Fruit fly (Drosophila melanogaster) whole organism, wandering third instar larva: ENCODE data around the gene CG10470.

Experiments used
- Abd-B ChIP-seq: fragments of >200 bp; optimal IDR thresholded peaks from 2 replicates; lab custom pipeline; 2017; ENCODE audit warnings: missing biosample characterization, missing genetic modification characterization
- CG32264 ChIP-seq: fragments of 200-800 bp; sonication (Bioruptor generic); optimal IDR thresholded peaks from 2 replicates; lab custom pipeline; 2016; ENCODE audit warnings: missing biosample characterization, missing genetic modification characterization
- CG9705 ChIP-seq: fragments of 200-800 bp; sonication (Bioruptor generic); optimal IDR thresholded peaks from 2 replicates; lab custom pipeline; 2018; ENCODE audit warnings: missing biosample characterization, mild to moderate bottlenecking, missing genetic modification characterization
- CrebA ChIP-seq: fragments of 200-800 bp; sonication (Bioruptor generic); optimal IDR thresholded peaks from 2 replicates; lab custom pipeline; 2016; ENCODE audit warnings: missing biosample characterization, mild to moderate bottlenecking, missing genetic modification characterization, borderline replicate concordance
- Dfd ChIP-seq: fragments of >200 bp; optimal IDR thresholded peaks from 2 replicates; lab custom pipeline; 2017; ENCODE audit warnings: missing biosample characterization, missing genetic modification characterization
- Dif ChIP-seq: fragments of 200-275, 200-300 bp; sonication (Bioruptor generic); optimal IDR thresholded peaks from 2 replicates; lab custom pipeline; 2018; ENCODE audit warnings: missing biosample characterization, missing genetic modification characterization; ENCODE audit not compliant: partially characterized antibody
- GATAd ChIP-seq: sonication (Bioruptor generic); optimal IDR thresholded peaks from 2 replicates; lab custom pipeline; 2016; ENCODE audit warnings: missing biosample characterization, missing genetic modification characterization
- HLH106 ChIP-seq: fragments of 200-800 bp; optimal IDR thresholded peaks from 3 replicates; lab custom pipeline; 2019; ENCODE audit warnings: missing biosample characterization, mild to moderate bottlenecking, missing genetic modification characterization, moderate library complexity
- Hnf4 ChIP-seq: fragments of 200-800 bp; sonication (Bioruptor generic); optimal IDR thresholded peaks from 2 replicates; lab custom pipeline; 2016; ENCODE audit warnings: missing biosample characterization, mild to moderate bottlenecking, missing genetic modification characterization
- Hr78 ChIP-seq: fragments of >200 bp; optimal IDR thresholded peaks from 2 replicates; lab custom pipeline; 2017; ENCODE audit warnings: missing biosample characterization, missing genetic modification characterization
- Hr83 ChIP-seq: fragments of 200-300 bp; sonication (Bioruptor generic); optimal IDR thresholded peaks from 2 replicates; lab custom pipeline; 2016; ENCODE audit warnings: missing biosample characterization, mild to moderate bottlenecking, missing genetic modification characterization, moderate library complexity; ENCODE audit not compliant: poor library complexity, severe bottlenecking
- Jra ChIP-seq: sonication (Bioruptor generic); optimal IDR thresholded peaks from 2 replicates; lab custom pipeline; 2016; ENCODE audit warnings: missing biosample characterization, missing genetic modification characterization
- Mio ChIP-seq: sonication (Bioruptor generic); optimal IDR thresholded peaks from 2 replicates; lab custom pipeline; 2016; ENCODE audit warnings: missing biosample characterization, missing genetic modification characterization
- Myc ChIP-seq: fragments of >200 bp; optimal IDR thresholded peaks from 2 replicates; lab custom pipeline; 2017
- N ChIP-seq: fragments of >200 bp; optimal IDR thresholded peaks from 2 replicates; lab custom pipeline; 2018; ENCODE audit warnings: missing biosample characterization, missing external identifiers, missing genetic modification characterization
- OdsH ChIP-seq: fragments of 200-800 bp; sonication (Bioruptor generic); optimal IDR thresholded peaks from 2 replicates; lab custom pipeline; 2016; ENCODE audit warnings: missing biosample characterization, mild to moderate bottlenecking, missing genetic modification characterization
- Rel ChIP-seq, 2 experiments: fragments of 200-800 bp; sonication (Bioruptor generic) in 1 of 2; optimal IDR thresholded peaks; 2 replicates in 1 of 2; 3 replicates in 1 of 2; lab custom pipeline; 2016 to 2019; ENCODE audit warnings: mild to moderate bottlenecking in 2 of 2, missing biosample characterization in 2 of 2, missing genetic modification characterization in 2 of 2, moderate library complexity in 1 of 2
- Sp1 ChIP-seq: fragments of 200-800 bp; sonication (Bioruptor generic); optimal IDR thresholded peaks from 3 replicates; lab custom pipeline; 2019; ENCODE audit warnings: missing biosample characterization, mild to moderate bottlenecking, missing genetic modification characterization, moderate library complexity
- Vsx2 ChIP-seq: fragments of 200-300, 225-300 bp; sonication (Bioruptor generic); optimal IDR thresholded peaks from 2 replicates; lab custom pipeline; 2018; ENCODE audit warnings: missing biosample characterization, missing genetic modification characterization; ENCODE audit not compliant: partially characterized antibody
- br ChIP-seq: fragments of 200-800 bp; sonication (Bioruptor generic); optimal IDR thresholded peaks from 2 replicates; lab custom pipeline; 2016; ENCODE audit warnings: missing biosample characterization, missing genetic modification characterization
- brk ChIP-seq: fragments of 200-800 bp; sonication (Bioruptor generic); optimal IDR thresholded peaks from 2 replicates; lab custom pipeline; 2016; ENCODE audit warnings: missing biosample characterization, mild to moderate bottlenecking, missing genetic modification characterization
- dl ChIP-seq, 2 experiments: fragments of 175-275, 200-275 bp in 1 of 2; fragments of 200-275 bp in 1 of 2; sonication (Bioruptor generic); optimal IDR thresholded peaks; lab custom pipeline; 2018; ENCODE audit warnings: mild to moderate bottlenecking in 2 of 2, missing biosample characterization in 2 of 2, missing genetic modification characterization in 2 of 2, moderate library complexity in 2 of 2; ENCODE audit not compliant: partially characterized antibody in 2 of 2, insufficient read depth in 1 of 2
- dmrt93B ChIP-seq: fragments of 200-800 bp; sonication (Bioruptor generic); optimal IDR thresholded peaks from 2 replicates; lab custom pipeline; 2018; ENCODE audit warnings: missing biosample characterization, mild to moderate bottlenecking, missing genetic modification characterization
- dsf ChIP-seq: sonication (Bioruptor generic); optimal IDR thresholded peaks from 2 replicates; lab custom pipeline; 2016; ENCODE audit warnings: missing biosample characterization, missing genetic modification characterization, borderline replicate concordance
- ey ChIP-seq: fragments of 200-800 bp; sonication (Bioruptor generic); optimal IDR thresholded peaks from 2 replicates; lab custom pipeline; 2016; ENCODE audit warnings: missing biosample characterization, missing genetic modification characterization
- foxo ChIP-seq, 2 experiments: fragments of 200-800 bp; sonication (Bioruptor generic); optimal IDR thresholded peaks; 2 replicates in 1 of 2; 3 replicates in 1 of 2; lab custom pipeline; 2016 to 2017; ENCODE audit warnings: missing biosample characterization in 2 of 2, missing genetic modification characterization in 2 of 2
- fru ChIP-seq: fragments of 200-800 bp; sonication (Bioruptor generic); optimal IDR thresholded peaks from 3 replicates; lab custom pipeline; 2016; ENCODE audit warnings: missing biosample characterization, mild to moderate bottlenecking, missing genetic modification characterization
- h ChIP-seq: fragments of 200-800 bp; sonication (Bioruptor generic); optimal IDR thresholded peaks from 3 replicates; lab custom pipeline; 2016; ENCODE audit warnings: missing biosample characterization, mild to moderate bottlenecking, missing genetic modification characterization
- jim ChIP-seq: fragments of 175-275, 200-325 bp; sonication (Bioruptor generic); optimal IDR thresholded peaks from 2 replicates; lab custom pipeline; 2016; ENCODE audit warnings: missing biosample characterization, mild to moderate bottlenecking, missing genetic modification characterization
- lola ChIP-seq: fragments of >200 bp; optimal IDR thresholded peaks from 2 replicates; lab custom pipeline; 2017; ENCODE audit warnings: missing biosample characterization, missing genetic modification characterization
- pan ChIP-seq: fragments of >200 bp; optimal IDR thresholded peaks from 2 replicates; lab custom pipeline; 2017
- psq ChIP-seq: fragments of 200-800 bp; sonication (Bioruptor generic); optimal IDR thresholded peaks from 3 replicates; lab custom pipeline; 2017; ENCODE audit warnings: missing biosample characterization, mild to moderate bottlenecking, missing genetic modification characterization, moderate library complexity
- rgr ChIP-seq: fragments of 200-800 bp; sonication (Bioruptor generic); optimal IDR thresholded peaks from 3 replicates; lab custom pipeline; 2016; ENCODE audit warnings: missing biosample characterization, mild to moderate bottlenecking, missing genetic modification characterization
- sage ChIP-seq: fragments of 200-800 bp; sonication (Bioruptor generic); optimal IDR thresholded peaks from 2 replicates; lab custom pipeline; 2016; ENCODE audit warnings: missing biosample characterization, mild to moderate bottlenecking, missing genetic modification characterization
- sv ChIP-seq: fragments of 200-800 bp; sonication (Bioruptor generic); optimal IDR thresholded peaks from 3 replicates; lab custom pipeline; 2016; ENCODE audit warnings: missing biosample characterization, missing genetic modification characterization
- tai ChIP-seq: sonication (Bioruptor generic); optimal IDR thresholded peaks from 2 replicates; lab custom pipeline; 2016; ENCODE audit warnings: missing biosample characterization, missing genetic modification characterization
- usp ChIP-seq: fragments of >200 bp; optimal IDR thresholded peaks from 2 replicates; lab custom pipeline; 2017; ENCODE audit warnings: missing biosample characterization, missing genetic modification characterization
- woc ChIP-seq: sonication (Bioruptor generic); optimal IDR thresholded peaks from 2 replicates; lab custom pipeline; 2016; ENCODE audit warnings: missing biosample characterization, mild to moderate bottlenecking, missing genetic modification characterization

Gene CG10470

dm6 chr2L:19009130-19009529 lies 39.7 kb upstream of the CG10470 start, which contains the start of gene RpL30:
Gene RpL30 (minus strand): TSS chr2L:19009306.
- no peak for TF ChIP-seq Dfd
- peak; percentile 92 for TF ChIP-seq Sp1 (GFP tag; lab: Kevin White, UChicago)
- TF ChIP-seq Hr78 (GFP tag; lab: Kevin White, UChicago) = no peak
- TF ChIP-seq h (GFP tag; lab: Kevin White, UChicago) = peak; percentile 90
- peak; percentile 88 for TF ChIP-seq sv (GFP tag; lab: Kevin White, UChicago)
- TF ChIP-seq rgr (GFP tag; lab: Kevin White, UChicago) = peak; percentile 94
- peak; percentile 49 for TF ChIP-seq Dif
- TF ChIP-seq Vsx2 (GFP tag; lab: Kevin White, UChicago) = no peak
- TF ChIP-seq dmrt93B = peak; percentile 87
- TF ChIP-seq Jra = peak; percentile 71
- TF ChIP-seq CG9705 = peak; percentile 87
- peak; percentile 68 for TF ChIP-seq CG32264 (GFP tag; lab: Kevin White, UChicago)
- TF ChIP-seq Hr83 (GFP tag; lab: Kevin White, UChicago) = peak; percentile 85
- TF ChIP-seq Rel (GFP tag; optimal IDR thresholded peaks at IDR 0.05; lab: Kevin White, UChicago) = no peak
- peak; percentile 78 for TF ChIP-seq Rel (tag; optimal IDR thresholded peaks at IDR 0.05; lab: Kevin White, UChicago)
- peak; percentile 81 for TF ChIP-seq fru (GFP tag; lab: Kevin White, UChicago)
- TF ChIP-seq brk (GFP tag; lab: Kevin White, UChicago) = no peak
- peak; percentile 46 to 79 for TF ChIP-seq foxo (GFP tag; optimal IDR thresholded peaks at IDR 0.05; lab: Kevin White, UChicago)
- TF ChIP-seq tai (GFP tag; lab: Kevin White, UChicago) = no peak
- TF ChIP-seq Hnf4 (GFP tag; lab: Kevin White, UChicago) = peak; percentile 81
- TF ChIP-seq OdsH = peak; percentile 82
- peak; percentile 90 for TF ChIP-seq br (GFP tag; lab: Kevin White, UChicago)
- TF ChIP-seq GATAd = no peak
- no peak for TF ChIP-seq N (GFP tag; lab: Kevin White, UChicago)
- TF ChIP-seq HLH106 (tag; lab: Kevin White, UChicago) = peak; percentile 78
- no peak for TF ChIP-seq jim
- TF ChIP-seq woc (GFP tag; lab: Kevin White, UChicago) = peak; percentile 51
- TF ChIP-seq CrebA (GFP tag; lab: Kevin White, UChicago) = no peak
- no peak for TF ChIP-seq dl (GFP tag; optimal IDR thresholded peaks at IDR 0.05; lab: Kevin White, UChicago; ENCODE audit: insufficient read depth in 1 of 2, partially characterized antibody in 2 of 2)
- no peak for TF ChIP-seq pan (lab: Kevin White, UChicago)
- peak; percentile 71 for TF ChIP-seq Mio
- TF ChIP-seq Myc (lab: Kevin White, UChicago) = peak; percentile 97
- no peak for TF ChIP-seq usp (GFP tag; lab: Kevin White, UChicago)
- TF ChIP-seq lola = no peak
- peak; percentile 54 for TF ChIP-seq ey (GFP tag; lab: Kevin White, UChicago)
- TF ChIP-seq psq (GFP tag; lab: Kevin White, UChicago) = peak; percentile 56
- TF ChIP-seq sage (GFP tag; lab: Kevin White, UChicago) = peak; percentile 33
- TF ChIP-seq dsf (GFP tag; lab: Kevin White, UChicago) = peak; percentile 22
- no peak for TF ChIP-seq Abd-B

- no peak for TF ChIP-seq Sp1 (GFP tag; lab: Kevin White, UChicago)
- TF ChIP-seq h (GFP tag; lab: Kevin White, UChicago) = no peak
- no peak for TF ChIP-seq N (GFP tag; lab: Kevin White, UChicago)
- TF ChIP-seq Abd-B = no peak
- no peak for TF ChIP-seq usp (GFP tag; lab: Kevin White, UChicago)
- TF ChIP-seq CrebA (GFP tag; lab: Kevin White, UChicago) = no peak
- TF ChIP-seq Hr83 (GFP tag; lab: Kevin White, UChicago) = no peak
- no peak for TF ChIP-seq dsf (GFP tag; lab: Kevin White, UChicago)
- no peak for TF ChIP-seq Myc (lab: Kevin White, UChicago)
- no peak for TF ChIP-seq dmrt93B
Measured at dm6 chr2L:19010037-19010436, 38.8 kb upstream of the CG10470 start.
